Worm (Caenorhabditis elegans) whole organism, midembryonic: Measurements from ENCODE around the gene K08F8.15.

ENCODE experiments used
- T22C8.4 ChIP-seq: fragments of 200-800 bp; sonication (Bioruptor generic); IDR thresholded peaks from 2 replicates; pipeline ENCODE4 v1.3.6; 2022; ENCODE audit warnings: missing genetic modification characterization, missing compliant biosample characterization
- flt-1 ChIP-seq: fragments of 200-800 bp; sonication (Bioruptor generic); IDR thresholded peaks from 2 replicates; pipeline ENCODE4 v1.3.6; 2022; ENCODE audit warnings: missing genetic modification characterization, missing compliant biosample characterization
- med-1 ChIP-seq: sonication (generic microtip); optimal IDR thresholded peaks from 2 replicates; lab custom pipeline; 2017; ENCODE audit warnings: missing genetic modification characterization, mild to moderate bottlenecking, missing compliant biosample characterization, antibody characterized with exemption, missing genetic modification reagents; ENCODE audit not compliant: insufficient read depth
- ref-1 ChIP-seq: fragments of 200-800 bp; sonication (Bioruptor generic); conservative IDR thresholded peaks from 2 replicates; pipeline ENCODE4 v1.3.6; 2022; ENCODE audit warnings: missing genetic modification reagents, missing genetic modification characterization, missing compliant biosample characterization
- tab-1 ChIP-seq: fragments of 200-800 bp; sonication (Bioruptor generic); IDR thresholded peaks from 2 replicates; pipeline ENCODE4 v1.3.6; 2022; ENCODE audit warnings: missing genetic modification characterization, missing compliant biosample characterization
- ztf-23 ChIP-seq: fragments of 200-800 bp; sonication (Bioruptor generic); IDR thresholded peaks from 2 replicates; pipeline ENCODE4 v1.3.6; 2022; ENCODE audit warnings: missing genetic modification reagents, missing genetic modification characterization, missing compliant biosample characterization
- ztf-29 ChIP-seq: fragments of 200-800 bp; sonication (Bioruptor generic); IDR thresholded peaks from 2 replicates; pipeline ENCODE4 v1.3.6; 2022; ENCODE audit warnings: missing genetic modification reagents, missing genetic modification characterization, missing compliant biosample characterization

DNA sequence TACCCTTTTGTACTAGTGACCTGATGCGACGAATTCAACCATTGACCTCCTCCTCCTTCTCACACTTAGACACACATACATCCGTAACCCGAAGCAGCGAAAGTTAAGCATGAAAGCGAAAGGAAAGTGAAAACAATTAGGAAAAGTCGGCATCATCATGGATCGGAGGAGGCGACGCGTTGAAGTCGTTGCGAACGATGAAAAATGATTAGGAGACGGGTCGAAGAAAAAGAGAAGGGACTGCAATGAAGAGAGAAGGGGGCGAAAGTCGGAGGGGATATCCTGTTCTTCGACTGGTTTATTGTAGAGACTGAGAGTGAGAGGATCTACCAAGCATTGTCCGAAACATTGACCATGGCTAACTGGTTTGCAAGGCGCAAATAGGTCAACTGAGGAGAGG lies 15.6 kb upstream of the K08F8.15 start:
- TF ChIP-seq ztf-23 (GFP tag; lab: Robert Waterston, UW), result 0 out of 2 replicates have a peak, but pooled peaks have one; percentile 18
- TF ChIP-seq flt-1, result no peak
- TF ChIP-seq tab-1 (GFP tag; lab: Robert Waterston, UW), result no peak
- no peak for TF ChIP-seq ztf-29 (GFP tag; lab: Robert Waterston, UW)
- TF ChIP-seq T22C8.4 (GFP tag; lab: Robert Waterston, UW), result no peak
- TF ChIP-seq med-1 (GFP tag; lab: Kevin White, UChicago), result no peak
- TF ChIP-seq ref-1 (GFP tag; lab: Robert Waterston, UW), result no peak
